Worm (Caenorhabditis elegans) whole organism, late embryonic: Measurements from ENCODE around the gene ZK177.12.

Experiments
- ahr-1 ChIP-seq: sonication (generic microtip); optimal IDR thresholded peaks from 2 replicates; lab custom pipeline; 2016; ENCODE audit warnings: missing genetic modification characterization, missing compliant biosample characterization
- ama-1 ChIP-seq: fragments of 150-350 bp; optimal IDR thresholded peaks from 2 replicates; lab custom pipeline; 2014
- ceh-18 ChIP-seq: sonication (generic microtip); optimal IDR thresholded peaks from 2 replicates; lab custom pipeline; 2016; ENCODE audit warnings: missing genetic modification characterization, missing compliant biosample characterization
- elt-2 ChIP-seq: sonication (generic microtip); optimal IDR thresholded peaks from 2 replicates; lab custom pipeline; 2016; ENCODE audit warnings: missing genetic modification reagents, missing genetic modification characterization, missing compliant biosample characterization
- ets-4 ChIP-seq: sonication (generic microtip); optimal IDR thresholded peaks from 2 replicates; lab custom pipeline; 2016; ENCODE audit warnings: missing genetic modification characterization, missing compliant biosample characterization
- fkh-10 ChIP-seq: fragments of 150-350 bp; optimal IDR thresholded peaks from 2 replicates; lab custom pipeline; 2014; ENCODE audit warnings: missing biosample characterization, missing genetic modification reagents, missing genetic modification characterization
- hlh-8 ChIP-seq: sonication (generic microtip); optimal IDR thresholded peaks from 2 replicates; lab custom pipeline; 2016; ENCODE audit warnings: missing genotype, missing genetic modification characterization, missing compliant biosample characterization
- madf-2 ChIP-seq: sonication (generic microtip); optimal IDR thresholded peaks from 2 replicates; lab custom pipeline; 2017; ENCODE audit warnings: missing genetic modification characterization, missing compliant biosample characterization
- nhr-11 ChIP-seq: fragments of 150-350 bp; optimal IDR thresholded peaks from 2 replicates; lab custom pipeline; 2014; ENCODE audit warnings: missing biosample characterization, missing genetic modification characterization
- pqm-1 ChIP-seq: sonication (generic microtip); optimal IDR thresholded peaks from 2 replicates; lab custom pipeline; 2016; ENCODE audit warnings: missing genetic modification characterization, missing compliant biosample characterization
- rnt-1 ChIP-seq: sonication (generic microtip); optimal IDR thresholded peaks from 2 replicates; lab custom pipeline; 2016; ENCODE audit warnings: missing genetic modification characterization, missing compliant biosample characterization

ce11 chrII:5556431-5556830, 34.9 kb downstream of the ZK177.12 start, which contains the start of gene ins-11:
- TF ChIP-seq nhr-11 (no peak), rnt-1 (no peak), hlh-8 (tag; lab: Kevin White, UChicago) (no peak), elt-2 (tag; lab: Kevin White, UChicago) (no peak), ahr-1 (tag; lab: Kevin White, UChicago) (no peak), pqm-1 (tag; lab: Kevin White, UChicago) (no peak), madf-2 (tag; lab: Kevin White, UChicago) (no peak), ceh-18 (tag; lab: Kevin White, UChicago) (no peak), ama-1 (lab: Kevin White, UChicago) (no peak), ets-4 (tag; lab: Kevin White, UChicago) (no peak), fkh-10 (GFP tag; lab: Kevin White, UChicago) (no peak)
